Worm (Caenorhabditis elegans): Measurements from ENCODE around the gene Y17G7B.12.

DNA sequence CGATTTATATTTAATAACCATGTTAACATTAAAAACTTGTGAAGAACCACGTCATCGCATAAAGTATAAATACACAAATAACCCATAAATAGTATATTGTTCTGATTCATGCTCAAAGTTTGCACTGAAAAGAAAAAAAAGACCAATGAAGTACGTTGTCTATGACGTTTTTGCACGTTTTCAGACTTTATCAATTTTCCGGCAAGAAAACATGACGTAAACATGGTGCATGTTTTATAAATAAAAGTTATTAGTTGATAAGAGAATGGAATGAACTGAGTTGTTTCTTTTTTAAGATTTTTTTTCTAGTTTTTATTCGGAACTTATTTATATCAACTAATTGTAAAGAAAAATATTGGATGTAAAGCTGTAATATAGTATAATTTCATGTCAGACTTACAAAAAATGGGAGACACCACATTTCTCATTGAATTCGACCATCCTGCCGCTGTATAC is 41.0 kb downstream of the Y17G7B.12 start, which contains the start of gene arrd-8:
- TF ChIP-seq lin-13 (tag; optimal IDR thresholded peaks at IDR 0.05), result no peak
- no peak for TF ChIP-seq pha-4 (tag; optimal IDR thresholded peaks at IDR 0.05)
- TF ChIP-seq bed-3 (GFP tag; optimal IDR thresholded peaks at IDR 0.05), result no peak
- TF ChIP-seq drap-1 (GFP tag; optimal IDR thresholded peaks at IDR 0.05), result no peak
